Fruit fly (Drosophila melanogaster) whole organism, prepupa: ENCODE results near the gene CG15202.

ENCODE experiments used
- Blimp-1 ChIP-seq: fragments of 200-800 bp; sonication (Bioruptor generic); optimal IDR thresholded peaks from 3 replicates; lab custom pipeline; 2017; ENCODE audit warnings: missing biosample characterization, missing genetic modification characterization, mild to moderate bottlenecking, moderate library complexity, missing genetic modification reagents
- CG10669 ChIP-seq: fragments of 200-800 bp; sonication (Bioruptor generic); optimal IDR thresholded peaks from 3 replicates; lab custom pipeline; 2018; ENCODE audit warnings: missing biosample characterization, mild to moderate bottlenecking, missing genetic modification characterization, moderate library complexity
- CG11902 ChIP-seq: fragments of 200-800 bp; sonication (Bioruptor generic); optimal IDR thresholded peaks from 3 replicates; lab custom pipeline; 2016; ENCODE audit warnings: missing biosample characterization, missing genetic modification characterization
- CG15336 ChIP-seq: fragments of 200-800 bp; sonication (Bioruptor generic); IDR thresholded peaks from 2 replicates; pipeline ENCODE4 v1.3.6; 2022; ENCODE audit warnings: missing biosample characterization, missing genetic modification characterization
- CG3032 ChIP-seq: fragments of 200-800 bp; optimal IDR thresholded peaks from 2 replicates; lab custom pipeline; 2019; ENCODE audit warnings: missing biosample characterization, mild to moderate bottlenecking, missing genetic modification characterization, moderate library complexity
- CG31627 ChIP-seq: fragments of 200-800 bp; sonication (Bioruptor generic); optimal IDR thresholded peaks from 3 replicates; lab custom pipeline; 2016; ENCODE audit warnings: missing biosample characterization, missing genetic modification characterization
- CG3919 ChIP-seq: fragments of 200-800 bp; sonication (Bioruptor generic); optimal IDR thresholded peaks from 3 replicates; lab custom pipeline; 2016; ENCODE audit warnings: missing biosample characterization, missing genetic modification characterization
- CG4318 ChIP-seq: fragments of 200-800 bp; sonication (Bioruptor generic); optimal IDR thresholded peaks from 3 replicates; lab custom pipeline; 2017; ENCODE audit warnings: missing biosample characterization, mild to moderate bottlenecking, missing genetic modification characterization
- CG6163 ChIP-seq: fragments of 200-800 bp; sonication (Bioruptor generic); IDR thresholded peaks from 3 replicates; pipeline ENCODE4 v1.3.6; 2022; ENCODE audit warnings: missing biosample characterization, missing genetic modification characterization
- CG6854 ChIP-seq: fragments of 200-800 bp; sonication (Bioruptor generic); optimal IDR thresholded peaks from 2 replicates; lab custom pipeline; 2017; ENCODE audit warnings: missing biosample characterization, mild to moderate bottlenecking, missing genetic modification characterization
- Eip78C ChIP-seq: fragments of 200-800 bp; sonication (Bioruptor generic); peaks from one replicate; lab custom pipeline; 2016; ENCODE audit warnings: missing biosample characterization, missing genetic modification characterization
- Eip93F ChIP-seq: fragments of 200-800 bp; sonication (Bioruptor generic); optimal IDR thresholded peaks from 2 replicates; lab custom pipeline; 2016; ENCODE audit warnings: missing biosample characterization, mild to moderate bottlenecking, missing genetic modification characterization
- Ets21C ChIP-seq: fragments of 200-800 bp; sonication (Bioruptor generic); optimal IDR thresholded peaks from 3 replicates; lab custom pipeline; 2016; ENCODE audit warnings: missing biosample characterization, missing genetic modification characterization
- Gug ChIP-seq: fragments of 200-800 bp; sonication (Bioruptor generic); IDR thresholded peaks from 2 replicates; pipeline ENCODE4 v1.3.6; 2022; ENCODE audit warnings: missing biosample characterization, missing genetic modification characterization
- Hr38 ChIP-seq: sonication (Bioruptor generic); optimal IDR thresholded peaks from 2 replicates; lab custom pipeline; 2016; ENCODE audit warnings: missing biosample characterization, missing genetic modification characterization
- Hr39 ChIP-seq: fragments of 200-800 bp; sonication (Bioruptor generic); optimal IDR thresholded peaks from 2 replicates; lab custom pipeline; 2016; ENCODE audit warnings: missing biosample characterization, missing genetic modification characterization
- Hr4 ChIP-seq: fragments of 200-800 bp; sonication (Bioruptor generic); optimal IDR thresholded peaks from 3 replicates; lab custom pipeline; 2016; ENCODE audit warnings: missing biosample characterization, missing genetic modification characterization
- Lpt ChIP-seq: fragments of 200-800 bp; sonication (Bioruptor generic); optimal IDR thresholded peaks from 3 replicates; lab custom pipeline; 2016; ENCODE audit warnings: missing biosample characterization, missing genetic modification characterization
- Met ChIP-seq: fragments of 200-800 bp; sonication (Bioruptor generic); optimal IDR thresholded peaks from 3 replicates; lab custom pipeline; 2016; ENCODE audit warnings: missing biosample characterization, missing genetic modification characterization
- OdsH ChIP-seq: fragments of 200-800 bp; sonication (Bioruptor generic); optimal IDR thresholded peaks from 3 replicates; lab custom pipeline; 2016; ENCODE audit warnings: missing biosample characterization, missing genetic modification characterization
- Smox ChIP-seq: fragments of 200-800 bp; sonication (Bioruptor generic); optimal IDR thresholded peaks from 3 replicates; lab custom pipeline; 2016; ENCODE audit warnings: missing biosample characterization, missing genetic modification characterization
- Sox102F ChIP-seq: fragments of 200-800 bp; sonication (Bioruptor generic); optimal IDR thresholded peaks from 2 replicates; lab custom pipeline; 2016; ENCODE audit warnings: missing biosample characterization, mild to moderate bottlenecking, missing genetic modification characterization
- Sox15 ChIP-seq: fragments of 200-800 bp; sonication (Bioruptor generic); optimal IDR thresholded peaks from 3 replicates; lab custom pipeline; 2016; ENCODE audit warnings: missing biosample characterization, missing genetic modification characterization
- achi ChIP-seq: fragments of 200-800 bp; sonication (Bioruptor generic); optimal IDR thresholded peaks from 3 replicates; lab custom pipeline; 2016; ENCODE audit warnings: missing biosample characterization, missing genetic modification characterization
- cyc ChIP-seq: fragments of 200-800 bp; sonication (Bioruptor generic); optimal IDR thresholded peaks from 3 replicates; lab custom pipeline; 2016; ENCODE audit warnings: missing biosample characterization, missing genetic modification characterization
- dac ChIP-seq: fragments of 200-800 bp; sonication (Bioruptor generic); optimal IDR thresholded peaks from 2 replicates; lab custom pipeline; 2017; ENCODE audit warnings: missing biosample characterization, mild to moderate bottlenecking, missing genetic modification characterization
- dsx ChIP-seq: fragments of 200-800 bp; optimal IDR thresholded peaks from 3 replicates; lab custom pipeline; 2019; ENCODE audit warnings: missing biosample characterization, mild to moderate bottlenecking, missing genetic modification characterization, moderate library complexity; ENCODE audit not compliant: poor library complexity, severe bottlenecking
- esn ChIP-seq: fragments of 200-800 bp; sonication (Bioruptor generic); optimal IDR thresholded peaks from 2 replicates; lab custom pipeline; 2016; ENCODE audit warnings: missing biosample characterization, mild to moderate bottlenecking, missing genetic modification characterization, moderate library complexity
- fd59A ChIP-seq: fragments of 200-800 bp; sonication (Bioruptor generic); optimal IDR thresholded peaks from 2 replicates; lab custom pipeline; 2017; ENCODE audit warnings: missing biosample characterization, mild to moderate bottlenecking, missing genetic modification characterization, missing genetic modification reagents
- fd85E ChIP-seq: fragments of 200-800 bp; sonication (Bioruptor generic); optimal IDR thresholded peaks from 3 replicates; lab custom pipeline; 2016; ENCODE audit warnings: missing biosample characterization, missing genetic modification characterization
- lz ChIP-seq: fragments of 200-800 bp; sonication (Bioruptor generic); optimal IDR thresholded peaks from 3 replicates; lab custom pipeline; 2016; ENCODE audit warnings: missing biosample characterization, missing genetic modification characterization
- net ChIP-seq: fragments of 200-800 bp; sonication (Bioruptor generic); optimal IDR thresholded peaks from 3 replicates; lab custom pipeline; 2016; ENCODE audit warnings: missing biosample characterization, missing genetic modification characterization
- pdm3 ChIP-seq: fragments of 200-800 bp; sonication (Bioruptor generic); optimal IDR thresholded peaks from 3 replicates; lab custom pipeline; 2016; ENCODE audit warnings: missing biosample characterization, missing genetic modification characterization
- salr ChIP-seq, 2 experiments: fragments of 200-800 bp; sonication (Bioruptor generic); optimal IDR thresholded peaks; 3 replicates each; lab custom pipeline; 2016 to 2018; ENCODE audit warnings: missing biosample characterization in 2 of 2, missing genetic modification characterization in 2 of 2, mild to moderate bottlenecking in 1 of 2
- ss ChIP-seq, 2 experiments: fragments of 200-800 bp; sonication (Bioruptor generic); optimal IDR thresholded peaks; 2 replicates in 1 of 2; 3 replicates in 1 of 2; lab custom pipeline; 2017 to 2018; ENCODE audit warnings: mild to moderate bottlenecking in 2 of 2, missing biosample characterization in 2 of 2, missing genetic modification characterization in 2 of 2, moderate library complexity in 1 of 2
- svp ChIP-seq: fragments of 200-800 bp; sonication (Bioruptor generic); peaks from one replicate; lab custom pipeline; 2016; ENCODE audit warnings: missing biosample characterization, missing genetic modification characterization
- topi ChIP-seq: fragments of 200-800 bp; sonication (Bioruptor generic); optimal IDR thresholded peaks from 3 replicates; lab custom pipeline; 2016; ENCODE audit warnings: missing biosample characterization, missing genetic modification characterization
- vri ChIP-seq: fragments of 200-800 bp; sonication (Bioruptor generic); optimal IDR thresholded peaks from 3 replicates; lab custom pipeline; 2016; ENCODE audit warnings: missing biosample characterization, mild to moderate bottlenecking, missing genetic modification characterization

Gene CG15202

DNA sequence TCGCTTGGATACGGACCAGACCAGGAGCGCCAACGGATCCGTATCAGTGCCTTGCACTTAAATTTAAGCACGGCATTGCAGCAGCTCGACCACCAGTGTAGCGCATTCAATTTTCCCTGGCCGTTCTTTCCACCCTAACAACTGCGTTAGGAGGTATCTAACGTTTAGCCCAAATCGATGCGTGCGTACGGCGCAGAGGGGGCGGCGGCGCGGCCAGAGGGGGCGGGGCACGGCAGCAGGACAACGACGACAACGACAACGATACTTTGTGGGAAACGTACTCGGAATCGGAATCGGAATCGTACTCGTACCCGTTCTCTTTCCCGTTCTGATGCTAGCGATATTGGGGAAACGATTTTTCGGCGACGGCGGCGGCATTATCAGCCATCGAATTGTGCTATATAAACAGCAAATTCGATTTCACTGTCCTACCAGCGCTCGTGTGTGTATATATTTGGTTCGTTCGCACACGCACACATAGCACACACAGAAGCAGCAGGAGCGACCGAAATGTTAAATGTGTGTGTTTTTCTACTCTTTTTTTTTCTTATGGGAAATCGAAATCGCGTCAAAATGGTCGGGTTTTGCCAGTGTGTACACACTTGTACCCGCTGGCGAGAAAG, 18.1 kb upstream of the CG15202 start, which contains the start of gene CG11122:
Gene CG11122, minus strand, starts transcription at position 601 of the 623 bp plus-strand sequence.
- TF ChIP-seq Sox15 (GFP tag; lab: Kevin White, UChicago), result no peak
- TF ChIP-seq dsx, result no peak
- no peak for TF ChIP-seq Sox102F
- TF ChIP-seq ss (GFP tag; optimal IDR thresholded peaks at IDR 0.05; lab: Kevin White, UChicago), result peak; percentile 31 to 38
- no peak for TF ChIP-seq OdsH (GFP tag; lab: Kevin White, UChicago)
- no peak for TF ChIP-seq lz (GFP tag; lab: Kevin White, UChicago)
- peak; percentile 60; the same call in 2 of the 3 replicates for TF ChIP-seq CG6163 (GFP tag; lab: Robert Waterston, UW)
- TF ChIP-seq Smox, result no peak
- no peak for TF ChIP-seq Hr39 (GFP tag; lab: Kevin White, UChicago)
- TF ChIP-seq Gug (GFP tag; lab: Robert Waterston, UW), result no peak

DNA sequence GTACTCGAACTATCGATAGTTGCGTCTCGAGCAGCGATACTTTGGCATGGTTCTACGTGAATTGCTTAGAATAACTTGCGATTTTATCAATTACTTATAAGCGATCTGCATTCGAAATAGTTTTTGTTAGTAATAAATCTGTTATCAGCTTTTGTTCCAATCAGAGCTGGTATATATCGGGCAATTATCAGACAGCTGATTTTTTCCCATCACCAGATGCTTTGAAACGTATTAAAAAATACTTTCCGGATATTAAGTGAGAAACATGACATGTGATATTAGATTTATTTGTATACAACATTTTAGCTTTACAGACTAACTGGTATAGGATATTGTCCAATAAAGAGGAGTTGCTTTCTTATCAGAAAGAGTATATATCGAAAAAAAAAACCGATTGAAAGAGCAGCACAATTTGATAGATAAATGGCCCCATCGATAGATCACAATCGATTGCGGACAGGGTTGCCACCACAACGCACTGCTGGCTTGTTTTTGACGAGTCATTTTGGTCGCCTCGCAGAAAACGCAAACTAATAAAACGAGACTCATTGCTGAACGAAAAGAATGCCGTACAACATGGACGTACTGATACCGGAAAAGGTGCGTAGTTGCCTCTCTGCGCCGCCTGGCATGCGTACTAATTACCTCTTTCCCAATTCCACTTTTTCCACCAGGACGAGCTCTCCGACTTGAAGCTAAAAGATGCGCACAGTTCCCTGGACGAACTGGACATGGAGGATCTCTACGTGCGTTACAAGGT, 17.4 kb upstream of the CG15202 start, which contains the start of gene Rpt3:
Gene Rpt3, plus strand, starts transcription at position 353 of the 760 bp plus-strand sequence.
- TF ChIP-seq CG3032 (tag; lab: Kevin White, UChicago) (peak; percentile 5), Ets21C (GFP tag; lab: Kevin White, UChicago) (no peak), Lpt (GFP tag; lab: Kevin White, UChicago) (no peak), dac (no peak), CG31627 (GFP tag; lab: Kevin White, UChicago) (no peak), Eip93F (GFP tag; lab: Kevin White, UChicago) (no peak), CG15336 (GFP tag; lab: Robert Waterston, UW) (no peak), CG4318 (no peak), fd59A (GFP tag; lab: Kevin White, UChicago) (no peak), CG3919 (no peak), pdm3 (GFP tag; lab: Kevin White, UChicago) (no peak), vri (GFP tag; lab: Kevin White, UChicago) (no peak), cyc (GFP tag; lab: Kevin White, UChicago) (peak; percentile 1), achi (no peak), salr (GFP tag; optimal IDR thresholded peaks at IDR 0.05; lab: Kevin White, UChicago) (no peak), Hr4 (no peak), net (no peak), topi (GFP tag; lab: Kevin White, UChicago) (peak; percentile 13), Met (no peak), Eip78C (peak; percentile 69), CG10669 (GFP tag; lab: Kevin White, UChicago) (no peak), esn (GFP tag; lab: Kevin White, UChicago) (peak; percentile 38), fd85E (GFP tag; lab: Kevin White, UChicago) (no peak), Hr38 (GFP tag; lab: Kevin White, UChicago) (no peak), CG6854 (GFP tag; lab: Kevin White, UChicago) (peak; percentile 4), CG11902 (GFP tag; lab: Kevin White, UChicago) (no peak), ss (GFP tag; optimal IDR thresholded peaks at IDR 0.05; lab: Kevin White, UChicago) (no peak), svp (GFP tag; lab: Kevin White, UChicago) (no peak), Blimp-1 (GFP tag; lab: Kevin White, UChicago) (no peak)

DNA sequence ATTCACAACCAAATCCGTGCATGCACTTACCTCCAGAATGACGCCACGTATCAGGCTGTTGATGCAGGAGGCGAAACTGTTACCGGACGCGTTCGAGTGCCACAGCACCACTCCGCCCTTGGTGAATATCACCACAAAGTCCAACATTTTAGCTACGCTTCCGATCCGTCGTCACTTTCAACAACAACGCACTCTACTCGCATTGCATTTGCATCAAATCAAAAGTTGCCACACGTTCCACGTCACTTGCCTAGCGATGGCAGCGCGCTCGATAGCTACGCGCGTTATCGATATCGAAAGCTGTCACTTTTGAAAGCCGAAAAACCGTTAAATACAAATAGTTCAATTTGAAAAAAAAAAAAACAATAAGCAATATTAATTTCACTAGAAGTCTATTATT, 13.5 kb upstream of the CG15202 start, which contains the start of gene SrpRalpha:
Gene SrpRalpha, minus strand, starts transcription at position 260 of the 400 bp plus-strand sequence.
- TF ChIP-seq Eip78C (no peak), CG15336 (GFP tag; lab: Robert Waterston, UW) (0 out of 2 replicates have a peak, but pooled peaks have one; percentile 15), achi (peak; percentile 99), esn (GFP tag; lab: Kevin White, UChicago) (peak; percentile 1)
